Fruit fly (Drosophila melanogaster): Measurements from ENCODE around the gene CG18417.

- TF ChIP-seq CTCF (optimal IDR thresholded peaks at IDR 0.05) (no peak), CG8478 (optimal IDR thresholded peaks at IDR 0.05) (no peak)
These were observed 30.3 kb upstream of the CG18417 start, which contains the start of gene akirin for dm6 chr3L:7369543-7369942.

Measured in S2 (cell line).